Worm (Caenorhabditis elegans): ENCODE data around the gene cnc-3.

Gene cnc-3

DNA sequence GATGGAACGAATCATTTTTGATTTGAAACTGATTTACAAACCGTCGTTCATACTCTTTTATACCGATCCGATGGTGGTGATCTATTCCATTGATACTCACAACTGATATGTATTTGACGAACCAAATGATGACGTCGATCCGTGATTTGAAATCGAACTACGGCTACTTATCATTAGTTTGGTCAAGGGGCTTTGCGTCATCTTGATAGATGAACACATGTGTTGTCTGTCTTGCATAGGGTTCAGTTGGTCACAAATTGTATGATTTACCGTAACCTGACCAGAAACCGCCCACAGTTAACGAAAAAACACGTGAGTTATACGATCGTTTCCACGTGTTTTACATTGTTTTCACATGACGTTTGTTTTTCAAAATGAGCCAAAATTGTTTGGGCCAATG is 2.4 kb downstream of the cnc-3 start, which contains the start of gene cnc-2:
Gene cnc-2 (minus strand): TSS at position 24 of the 400 bp plus-strand sequence.
- TF ChIP-seq R02D3.7 (tag; optimal IDR thresholded peaks at IDR 0.05) (no peak), lsy-12 (tag; optimal IDR thresholded peaks at IDR 0.05) (no peak), nhr-43 (tag; optimal IDR thresholded peaks at IDR 0.05; ENCODE audit: poor library complexity, severe bottlenecking) (no peak), nhr-12 (tag; optimal IDR thresholded peaks at IDR 0.05) (no peak), ceh-82 (tag; optimal IDR thresholded peaks at IDR 0.05) (no peak), nhr-28 (tag; optimal IDR thresholded peaks at IDR 0.05) (no peak), hmg-11 (tag; optimal IDR thresholded peaks at IDR 0.05) (no peak), mdl-1 (tag; optimal IDR thresholded peaks at IDR 0.05) (no peak), pha-4 (tag; optimal IDR thresholded peaks at IDR 0.05) (no peak), nhr-237 (tag; optimal IDR thresholded peaks at IDR 0.05) (no peak), ceh-9 (tag; optimal IDR thresholded peaks at IDR 0.05) (no peak), aly-2 (tag; optimal IDR thresholded peaks at IDR 0.05) (no peak), fkh-2 (tag; optimal IDR thresholded peaks at IDR 0.05) (no peak), ceh-28 (tag; optimal IDR thresholded peaks at IDR 0.05) (no peak), ama-1 (optimal IDR thresholded peaks at IDR 0.05) (no peak), nhr-23 (tag; optimal IDR thresholded peaks at IDR 0.05) (no peak), sea-2 (GFP tag; optimal IDR thresholded peaks at IDR 0.05) (no peak)

- TF ChIP-seq R02D3.7 (tag; optimal IDR thresholded peaks at IDR 0.05) = no peak
- TF ChIP-seq ceh-28 (tag; optimal IDR thresholded peaks at IDR 0.05) = no peak
- no peak for TF ChIP-seq ztf-11 (tag; optimal IDR thresholded peaks at IDR 0.05)
- no peak for TF ChIP-seq nhr-67 (tag; optimal IDR thresholded peaks at IDR 0.05)
- no peak for TF ChIP-seq skn-1 (tag; optimal IDR thresholded peaks at IDR 0.05)
- no peak for TF ChIP-seq ZK546.5 (tag; optimal IDR thresholded peaks at IDR 0.05)
- no peak for TF ChIP-seq aly-2 (tag; optimal IDR thresholded peaks at IDR 0.05)
- no peak for TF ChIP-seq nhr-76 (tag; optimal IDR thresholded peaks at IDR 0.05)
- TF ChIP-seq snpc-4 (tag; optimal IDR thresholded peaks at IDR 0.05) = no peak
- no peak for TF ChIP-seq nfya-1 (tag; optimal IDR thresholded peaks at IDR 0.05; ENCODE audit: insufficient read depth)
- no peak for TF ChIP-seq sea-2 (GFP tag; optimal IDR thresholded peaks at IDR 0.05)
- no peak for TF ChIP-seq zag-1 (tag; optimal IDR thresholded peaks at IDR 0.05)
- no peak for TF ChIP-seq mml-1 (tag; optimal IDR thresholded peaks at IDR 0.05)
- TF ChIP-seq eor-1 (tag; optimal IDR thresholded peaks at IDR 0.05) = no peak
- no peak for TF ChIP-seq unc-62 (GFP tag; optimal IDR thresholded peaks at IDR 0.05)
- no peak for TF ChIP-seq elt-2 (tag; optimal IDR thresholded peaks at IDR 0.05)
- no peak for TF ChIP-seq lin-39 (tag; optimal IDR thresholded peaks at IDR 0.05)
- TF ChIP-seq pqm-1 (tag; optimal IDR thresholded peaks at IDR 0.05) = no peak
Measured at ce11 chrV:1451334-1451733, 3.5 kb downstream of the cnc-3 start, which contains the start of gene srj-23. Gene srj-23, plus strand, starts transcription at chrV:1451634.

DNA sequence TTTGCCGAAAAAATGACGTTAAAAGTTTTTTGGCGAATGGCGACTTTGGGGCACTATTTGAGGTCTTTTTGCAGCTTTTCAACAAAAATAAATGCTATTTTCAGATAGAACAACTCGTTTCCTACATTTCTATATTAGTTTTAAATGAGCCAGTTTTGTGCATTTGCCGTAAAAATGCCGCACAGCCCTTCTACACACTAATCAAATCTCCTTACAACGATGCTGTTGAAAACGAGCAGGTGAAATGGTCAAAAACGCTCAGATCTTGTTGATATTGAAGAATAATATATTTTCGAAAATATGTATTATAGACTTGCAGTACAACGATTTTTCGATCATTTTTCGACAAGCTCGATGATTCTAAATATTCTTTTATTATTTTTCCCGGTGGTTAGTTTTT is 7.0 kb downstream of the cnc-3 start, which contains the start of gene chil-14:
Gene chil-14 (plus strand): TSS at position 301 of the 400 bp plus-strand sequence.
- no peak for TF ChIP-seq nhr-12 (tag; optimal IDR thresholded peaks at IDR 0.05)
- no peak for TF ChIP-seq egl-27 (tag; optimal IDR thresholded peaks at IDR 0.05)
- TF ChIP-seq pqm-1 (tag; optimal IDR thresholded peaks at IDR 0.05) = no peak
- TF ChIP-seq nhr-25 (tag; optimal IDR thresholded peaks at IDR 0.05) = no peak
- TF ChIP-seq nhr-23 (tag; optimal IDR thresholded peaks at IDR 0.05) = no peak
- TF ChIP-seq zag-1 (tag; optimal IDR thresholded peaks at IDR 0.05) = no peak
- no peak for TF ChIP-seq fos-1 (tag; optimal IDR thresholded peaks at IDR 0.05)
- TF ChIP-seq sea-2 (GFP tag; optimal IDR thresholded peaks at IDR 0.05) = no peak
- no peak for TF ChIP-seq nhr-76 (tag; optimal IDR thresholded peaks at IDR 0.05)
- no peak for TF ChIP-seq fkh-2 (tag; optimal IDR thresholded peaks at IDR 0.05)
- no peak for TF ChIP-seq mdl-1 (tag; optimal IDR thresholded peaks at IDR 0.05)
- no peak for TF ChIP-seq ceh-82 (tag; optimal IDR thresholded peaks at IDR 0.05)
- TF ChIP-seq unc-39 (tag; optimal IDR thresholded peaks at IDR 0.05) = no peak
- TF ChIP-seq egl-5 (tag; optimal IDR thresholded peaks at IDR 0.05) = no peak
- TF ChIP-seq ztf-11 (tag; optimal IDR thresholded peaks at IDR 0.05) = no peak
- TF ChIP-seq lin-39 (tag; optimal IDR thresholded peaks at IDR 0.05) = no peak
- TF ChIP-seq nhr-43 (tag; optimal IDR thresholded peaks at IDR 0.05; ENCODE audit: poor library complexity, severe bottlenecking) = no peak
- TF ChIP-seq hmg-11 (tag; optimal IDR thresholded peaks at IDR 0.05) = no peak

DNA sequence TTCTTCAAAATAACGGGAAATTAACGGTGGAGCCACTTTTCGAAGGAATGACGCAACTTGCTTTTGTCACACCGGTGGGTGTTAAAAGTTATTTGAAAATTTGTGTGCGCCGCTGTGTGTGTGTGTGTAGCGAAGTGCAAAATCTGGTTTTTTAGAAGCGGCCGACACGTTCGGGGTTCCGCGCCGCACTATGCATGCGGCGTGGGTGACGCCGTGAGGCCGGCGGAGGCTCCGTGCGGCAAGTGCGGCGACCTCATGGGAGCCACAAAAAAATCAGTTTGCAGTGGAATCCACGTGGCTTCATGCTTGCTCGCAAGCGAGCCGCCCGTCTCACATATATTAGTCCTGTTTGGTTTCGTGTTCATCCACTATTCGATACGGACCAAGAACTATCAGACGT is 7.5 kb downstream of the cnc-3 start:
- TF ChIP-seq lin-39 (tag; optimal IDR thresholded peaks at IDR 0.05) = no peak
- TF ChIP-seq nhr-11 (tag; optimal IDR thresholded peaks at IDR 0.05) = no peak
- TF ChIP-seq nhr-28 (tag; optimal IDR thresholded peaks at IDR 0.05) = no peak
- no peak for TF ChIP-seq mdl-1 (tag; optimal IDR thresholded peaks at IDR 0.05)
- no peak for TF ChIP-seq ztf-4 (tag; optimal IDR thresholded peaks at IDR 0.05)
- TF ChIP-seq nhr-76 (tag; optimal IDR thresholded peaks at IDR 0.05) = no peak
- TF ChIP-seq ama-1 (optimal IDR thresholded peaks at IDR 0.05) = no peak
- no peak for TF ChIP-seq unc-62 (GFP tag; optimal IDR thresholded peaks at IDR 0.05)
- no peak for TF ChIP-seq egl-5 (tag; optimal IDR thresholded peaks at IDR 0.05)
- no peak for TF ChIP-seq unc-39 (tag; optimal IDR thresholded peaks at IDR 0.05)
- no peak for TF ChIP-seq eor-1 (tag; optimal IDR thresholded peaks at IDR 0.05)
- TF ChIP-seq skn-1 (tag; optimal IDR thresholded peaks at IDR 0.05) = no peak
- no peak for TF ChIP-seq nhr-12 (tag; optimal IDR thresholded peaks at IDR 0.05)
